Worm (Caenorhabditis elegans): ENCODE data around the gene F48E3.9.

DNA sequence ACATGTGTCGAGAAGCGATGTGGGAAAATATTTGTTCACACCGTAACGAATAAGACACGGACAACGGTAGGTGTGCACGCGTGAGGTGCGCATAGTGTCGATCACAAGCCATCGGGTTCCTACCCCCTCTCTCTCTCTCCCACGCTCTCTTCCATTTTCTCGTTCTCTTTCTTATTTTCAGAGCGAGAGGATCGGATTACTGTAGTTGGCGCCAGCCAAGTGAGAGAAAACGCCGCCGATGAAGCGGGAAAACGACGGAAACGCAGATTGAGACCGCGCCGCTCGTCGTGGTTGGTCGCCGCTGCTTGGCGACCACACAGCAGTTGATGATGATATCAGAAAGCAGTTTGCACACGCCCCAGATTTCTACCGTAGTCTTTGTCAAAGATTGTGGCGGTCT, 16.5 kb upstream of the F48E3.9 start:
- no peak for TF ChIP-seq R02D3.7 (tag; optimal IDR thresholded peaks at IDR 0.05)
- no peak for TF ChIP-seq mdl-1 (tag; optimal IDR thresholded peaks at IDR 0.05)
- TF ChIP-seq pqm-1 (tag; optimal IDR thresholded peaks at IDR 0.05), result no peak
- no peak for TF ChIP-seq daf-12 (tag; optimal IDR thresholded peaks at IDR 0.05)
- no peak for TF ChIP-seq lsy-2 (tag; optimal IDR thresholded peaks at IDR 0.05)
- TF ChIP-seq zag-1 (tag; optimal IDR thresholded peaks at IDR 0.05), result no peak
- no peak for TF ChIP-seq lin-15B (tag; optimal IDR thresholded peaks at IDR 0.05)
- no peak for TF ChIP-seq ceh-32 (tag; optimal IDR thresholded peaks at IDR 0.05; ENCODE audit: poor library complexity)
- no peak for TF ChIP-seq nhr-76 (tag; optimal IDR thresholded peaks at IDR 0.05)

All from whole organism, L4 larva.